Fruit fly (Drosophila melanogaster) whole organism, embryonic: ENCODE measurements around the gene ckd.

Experiments
- ATbp ChIP-seq: fragments of 200-800 bp; sonication (Bioruptor generic); optimal IDR thresholded peaks from 2 replicates; lab custom pipeline; 2017; ENCODE audit warnings: missing biosample characterization, mild to moderate bottlenecking, missing genetic modification characterization, missing genetic modification reagents
- Bgb ChIP-seq: fragments of 200-800 bp; sonication (Bioruptor generic); IDR thresholded peaks from 2 replicates; pipeline ENCODE4 v1.3.6; 2022; ENCODE audit warnings: missing biosample characterization, missing genetic modification characterization; ENCODE audit not compliant: partially characterized antibody
- CG10209 ChIP-seq: fragments of 200-800 bp; sonication (Bioruptor generic); optimal IDR thresholded peaks from 3 replicates; lab custom pipeline; 2017; ENCODE audit warnings: missing biosample characterization, mild to moderate bottlenecking, missing genetic modification characterization, missing genetic modification reagents
- CG10267 ChIP-seq: fragments of 200-800 bp; sonication (Bioruptor generic); optimal IDR thresholded peaks from 2 replicates; lab custom pipeline; 2018; ENCODE audit warnings: missing biosample characterization, mild to moderate bottlenecking, missing genetic modification characterization, moderate library complexity
- CG10366 ChIP-seq: fragments of 200-800 bp; sonication (Bioruptor generic); IDR thresholded peaks from 2 replicates; pipeline ENCODE4 v1.3.6; 2022; ENCODE audit warnings: missing biosample characterization, missing genetic modification characterization
- CG10462 ChIP-seq: fragments of 200-800 bp; sonication (Bioruptor generic); optimal IDR thresholded peaks from 2 replicates; lab custom pipeline; 2016; ENCODE audit warnings: missing biosample characterization, missing genetic modification characterization
- CG13424 ChIP-seq: fragments of 200-800 bp; sonication (Bioruptor generic); optimal IDR thresholded peaks from 2 replicates; lab custom pipeline; 2019; ENCODE audit warnings: missing biosample characterization, mild to moderate bottlenecking, missing genetic modification characterization, moderate library complexity
- CG14441 ChIP-seq: fragments of 200-800 bp; sonication (Bioruptor generic); IDR thresholded peaks from 2 replicates; pipeline ENCODE4 v1.3.6; 2022; ENCODE audit warnings: missing biosample characterization, missing genetic modification characterization
- CG15011 ChIP-seq: fragments of 200-800 bp; sonication (Bioruptor generic); optimal IDR thresholded peaks from 3 replicates; lab custom pipeline; 2018; ENCODE audit warnings: missing biosample characterization, mild to moderate bottlenecking, missing genetic modification characterization
- CG15269 ChIP-seq: fragments of 200-800 bp; sonication (Bioruptor generic); optimal IDR thresholded peaks from 2 replicates; lab custom pipeline; 2018; ENCODE audit warnings: missing biosample characterization, mild to moderate bottlenecking, missing genetic modification characterization, moderate library complexity
- CG15601 ChIP-seq: fragments of 200-800 bp; sonication (Bioruptor generic); optimal IDR thresholded peaks from 3 replicates; lab custom pipeline; 2019; ENCODE audit warnings: missing biosample characterization, mild to moderate bottlenecking, missing genetic modification characterization, moderate library complexity
- CG16863 ChIP-seq: fragments of 200-800 bp; sonication (Bioruptor generic); optimal IDR thresholded peaks from 3 replicates; lab custom pipeline; 2016; ENCODE audit warnings: missing biosample characterization, missing genetic modification characterization
- CG2678 ChIP-seq: fragments of 200-800 bp; sonication (Bioruptor generic); optimal IDR thresholded peaks from 3 replicates; lab custom pipeline; 2019; ENCODE audit warnings: missing biosample characterization, mild to moderate bottlenecking, missing genetic modification characterization, moderate library complexity
- CG4360 ChIP-seq: fragments of 200-800 bp; sonication (Bioruptor generic); IDR thresholded peaks from 2 replicates; pipeline ENCODE4 v1.3.6; 2022; ENCODE audit warnings: missing biosample characterization, missing genetic modification characterization
- CG8388 ChIP-seq: fragments of 200-800 bp; sonication (Bioruptor generic); optimal IDR thresholded peaks from 2 replicates; lab custom pipeline; 2019; ENCODE audit warnings: missing biosample characterization, mild to moderate bottlenecking, missing genetic modification characterization, moderate library complexity
- CG8924 ChIP-seq: fragments of 200-800 bp; optimal IDR thresholded peaks from 3 replicates; lab custom pipeline; 2019; ENCODE audit warnings: missing biosample characterization, mild to moderate bottlenecking, missing genetic modification characterization, moderate library complexity
- CoRest ChIP-seq: fragments of 200-800 bp; sonication (Bioruptor generic); optimal IDR thresholded peaks from 3 replicates; lab custom pipeline; 2018; ENCODE audit warnings: missing biosample characterization, mild to moderate bottlenecking, missing genetic modification characterization, moderate library complexity
- Dek ChIP-seq: fragments of 200-800 bp; sonication (Bioruptor generic); optimal IDR thresholded peaks from 3 replicates; lab custom pipeline; 2019; ENCODE audit warnings: missing biosample characterization, mild to moderate bottlenecking, missing genetic modification characterization, moderate library complexity
- Dref ChIP-seq: fragments of 200-800 bp; sonication (Bioruptor generic); IDR thresholded peaks from 2 replicates; pipeline ENCODE4 v1.3.6; 2022; ENCODE audit warnings: missing biosample characterization, missing genetic modification characterization
- Drgx ChIP-seq: fragments of 200-800 bp; sonication (Bioruptor generic); IDR thresholded peaks from 2 replicates; pipeline ENCODE4 v1.3.6; 2022; ENCODE audit warnings: missing biosample characterization, missing genetic modification characterization
- Ets65A ChIP-seq: fragments of 200-800 bp; sonication (Bioruptor generic); peaks from one replicate; lab custom pipeline; 2016; ENCODE audit warnings: missing biosample characterization, missing genetic modification characterization
- Hr51 ChIP-seq, 2 experiments: fragments of 200-800 bp; sonication (Bioruptor generic); optimal IDR thresholded peaks; 2 replicates in 1 of 2; 3 replicates in 1 of 2; lab custom pipeline; 2016 to 2018; ENCODE audit warnings: missing biosample characterization in 2 of 2, missing genetic modification characterization in 2 of 2, mild to moderate bottlenecking in 1 of 2, moderate library complexity in 1 of 2
- Hr78 ChIP-seq, 2 experiments: fragments of 200-800 bp in 1 of 2; fragments of >200 bp in 1 of 2; sonication (Bioruptor generic) in 1 of 2; optimal IDR thresholded peaks; 2 replicates each; lab custom pipeline; 2017 to 2019; ENCODE audit warnings: missing biosample characterization in 2 of 2, missing genetic modification characterization in 2 of 2, mild to moderate bottlenecking in 1 of 2, moderate library complexity in 1 of 2
- Kr ChIP-seq: fragments of 200-800 bp; sonication (Bioruptor generic); optimal IDR thresholded peaks from 2 replicates; lab custom pipeline; 2017; ENCODE audit warnings: missing biosample characterization, mild to moderate bottlenecking, missing genetic modification characterization
- Med ChIP-seq: fragments of 200-800 bp; sonication (Bioruptor generic); peaks from one replicate; lab custom pipeline; 2016; ENCODE audit warnings: missing biosample characterization, missing genetic modification characterization, mild to moderate bottlenecking, inconsistent platforms, moderate library complexity
- Ptx1 ChIP-seq: fragments of 200-800 bp; sonication (Bioruptor generic); IDR thresholded peaks from 2 replicates; pipeline ENCODE4 v1.3.6; 2022; ENCODE audit warnings: missing biosample characterization, missing genetic modification characterization
- Ssrp ChIP-seq: fragments of 200-800 bp; sonication (Bioruptor generic); optimal IDR thresholded peaks from 2 replicates; lab custom pipeline; 2018; ENCODE audit warnings: missing biosample characterization, mild to moderate bottlenecking, missing genetic modification characterization, moderate library complexity
- Xbp1 ChIP-seq: fragments of 200-800 bp; sonication (Bioruptor generic); optimal IDR thresholded peaks from 3 replicates; lab custom pipeline; 2016; ENCODE audit warnings: missing biosample characterization, mild to moderate bottlenecking, missing genetic modification characterization
- az2 ChIP-seq: fragments of 200-800 bp; sonication (Bioruptor generic); optimal IDR thresholded peaks from 3 replicates; lab custom pipeline; 2016; ENCODE audit warnings: missing biosample characterization, missing genetic modification characterization
- bab2 ChIP-seq: fragments of 200-800 bp; sonication (Bioruptor generic); optimal IDR thresholded peaks from 2 replicates; lab custom pipeline; 2016; ENCODE audit warnings: missing biosample characterization, missing genetic modification characterization
- bsh ChIP-seq, 2 experiments: fragments of 200-800 bp; sonication (Bioruptor generic); optimal IDR thresholded peaks; 2 replicates each; lab custom pipeline; 2017 to 2018; ENCODE audit warnings: mild to moderate bottlenecking in 2 of 2, missing biosample characterization in 2 of 2, missing genetic modification characterization in 2 of 2, moderate library complexity in 1 of 2
- ci ChIP-seq: fragments of 200-800 bp; sonication (Bioruptor generic); IDR thresholded peaks from 3 replicates; pipeline ENCODE4 v1.3.6; 2022; ENCODE audit warnings: missing biosample characterization, missing genetic modification characterization
- dimm ChIP-seq: fragments of 200-800 bp; sonication (Bioruptor generic); IDR thresholded peaks from 2 replicates; pipeline ENCODE4 v1.3.6; 2022; ENCODE audit warnings: missing biosample characterization, missing genetic modification characterization
- dmrt99B ChIP-seq: fragments of 200-800 bp; sonication (Bioruptor generic); optimal IDR thresholded peaks from 2 replicates; lab custom pipeline; 2018; ENCODE audit warnings: missing biosample characterization, mild to moderate bottlenecking, missing genetic modification characterization, moderate library complexity
- dysf ChIP-seq: fragments of 200-800 bp; sonication (Bioruptor generic); IDR thresholded peaks from 3 replicates; pipeline ENCODE4 v1.3.6; 2022; ENCODE audit warnings: missing biosample characterization, missing genetic modification characterization
- exex ChIP-seq: fragments of 200-800 bp; sonication (Bioruptor generic); optimal IDR thresholded peaks from 4 replicates; lab custom pipeline; 2018; ENCODE audit warnings: missing biosample characterization, mild to moderate bottlenecking, missing genetic modification characterization, moderate library complexity
- fd96Cb ChIP-seq: fragments of 200-800 bp; sonication (Bioruptor generic); optimal IDR thresholded peaks from 2 replicates; lab custom pipeline; 2018; ENCODE audit warnings: missing biosample characterization, mild to moderate bottlenecking, missing genetic modification characterization, moderate library complexity
- ham ChIP-seq: fragments of 200-800 bp; sonication (Bioruptor generic); IDR thresholded peaks from 2 replicates; pipeline ENCODE4 v1.3.6; 2022; ENCODE audit warnings: missing biosample characterization, missing genetic modification characterization
- hkb ChIP-seq, 2 experiments: fragments of 200-800 bp in 1 of 2; fragments of >200 bp in 1 of 2; sonication (Bioruptor generic) in 1 of 2; IDR thresholded peaks in 1 of 2; optimal IDR thresholded peaks in 1 of 2; 2 replicates each; pipeline versions ENCODE4 v1.3.6 to Lab custom; 2017 to 2022; ENCODE audit warnings: missing biosample characterization in 1 of 2, missing genetic modification characterization in 1 of 2
- phol ChIP-seq: fragments of 200-800 bp; sonication (Bioruptor generic); optimal IDR thresholded peaks from 3 replicates; lab custom pipeline; 2018; ENCODE audit warnings: missing biosample characterization, mild to moderate bottlenecking, missing genetic modification characterization, moderate library complexity
- pnt ChIP-seq: fragments of 200-800 bp; sonication (Bioruptor generic); optimal IDR thresholded peaks from 3 replicates; lab custom pipeline; 2016; ENCODE audit warnings: missing biosample characterization, missing genetic modification characterization
- rib ChIP-seq: fragments of 200-800 bp; sonication (Bioruptor generic); IDR thresholded peaks from 2 replicates; pipeline ENCODE4 v1.3.6; 2022; ENCODE audit warnings: missing biosample characterization, missing genetic modification characterization
- schlank ChIP-seq: fragments of 200-800 bp; sonication (Bioruptor generic); optimal IDR thresholded peaks from 2 replicates; lab custom pipeline; 2018; ENCODE audit warnings: missing biosample characterization, mild to moderate bottlenecking, missing genetic modification characterization
- seq ChIP-seq: fragments of 200-800 bp; sonication (Bioruptor generic); IDR thresholded peaks from 2 replicates; pipeline ENCODE4 v1.3.6; 2022; ENCODE audit warnings: missing biosample characterization, missing genetic modification characterization
- sug ChIP-seq: fragments of 200-800 bp; optimal IDR thresholded peaks from 2 replicates; lab custom pipeline; 2019; ENCODE audit warnings: missing biosample characterization, mild to moderate bottlenecking, missing genetic modification characterization, moderate library complexity
- trem ChIP-seq: fragments of 200-800 bp; optimal IDR thresholded peaks from 3 replicates; lab custom pipeline; 2019; ENCODE audit warnings: missing biosample characterization, mild to moderate bottlenecking, missing genetic modification characterization, moderate library complexity
- twi ChIP-seq: fragments of 200-800 bp; optimal IDR thresholded peaks from 2 replicates; lab custom pipeline; 2019; ENCODE audit warnings: missing biosample characterization, mild to moderate bottlenecking, missing genetic modification characterization, moderate library complexity

ckd gene

dm6 chr3L:3240597-3241367 lies 16.9 kb upstream of the ckd start:
- peak; percentile 84 for TF ChIP-seq Drgx (GFP tag; lab: Robert Waterston, UW)
- TF ChIP-seq CG10366: peak; percentile 41; the same call in 1 of the 2 replicates
- peak; percentile 56 for TF ChIP-seq Med (GFP tag; lab: Kevin White, UChicago)
- TF ChIP-seq CG16863 (GFP tag; lab: Kevin White, UChicago): no peak
- TF ChIP-seq Xbp1: peak; percentile 12
- no peak for TF ChIP-seq rib (GFP tag; lab: Robert Waterston, UW)
- peak; percentile 56 for TF ChIP-seq Ssrp
- TF ChIP-seq CG8388 (GFP tag; lab: Kevin White, UChicago): peak; percentile 30
- TF ChIP-seq dmrt99B (tag; lab: Kevin White, UChicago): peak; percentile 77
- TF ChIP-seq CG2678 (tag; lab: Kevin White, UChicago): peak; percentile 30
- peak; percentile 5 for TF ChIP-seq CG10267 (tag; lab: Kevin White, UChicago)
- TF ChIP-seq dysf (GFP tag; lab: Robert Waterston, UW): 0 out of 3 replicates have a peak, but pooled peaks have one; percentile 25
- TF ChIP-seq fd96Cb: peak; percentile 38
- TF ChIP-seq ci (GFP tag; lab: Robert Waterston, UW): 0 out of 3 replicates have a peak, but pooled peaks have one; percentile 43
- peak; percentile 40 for TF ChIP-seq CG13424 (tag; lab: Kevin White, UChicago)
- no peak for TF ChIP-seq ham (GFP tag; lab: Robert Waterston, UW)
- no peak for TF ChIP-seq Dek
- TF ChIP-seq pnt (GFP tag; lab: Kevin White, UChicago): no peak
- no peak for TF ChIP-seq CG15011 (GFP tag; lab: Kevin White, UChicago)
- TF ChIP-seq CG15269 (tag; lab: Kevin White, UChicago): peak; percentile 49
- TF ChIP-seq CG8924 (tag; lab: Kevin White, UChicago): peak; percentile 25
- TF ChIP-seq CG10462 (GFP tag; lab: Kevin White, UChicago): no peak
- TF ChIP-seq bsh (GFP tag; optimal IDR thresholded peaks at IDR 0.05; lab: Kevin White, UChicago): peak; percentile 66 to 92
- no peak for TF ChIP-seq schlank
- TF ChIP-seq Ets65A (GFP tag; lab: Kevin White, UChicago): peak; percentile 25
- TF ChIP-seq dimm (GFP tag; lab: Robert Waterston, UW): peak; percentile 6; the same call in 1 of the 2 replicates
- TF ChIP-seq Hr51 (GFP tag; optimal IDR thresholded peaks at IDR 0.05; lab: Kevin White, UChicago): peak in 1 of 2 experiments; percentile 65
- TF ChIP-seq CG14441: peak; percentile 18; the same call in 1 of the 2 replicates
- no peak for TF ChIP-seq Bgb (GFP tag; lab: Robert Waterston, UW)
- 0 out of 2 replicates have a peak, but pooled peaks have one; percentile 11 for TF ChIP-seq Ptx1 (GFP tag; lab: Robert Waterston, UW)
- peak; percentile 50 for TF ChIP-seq CoRest (tag; lab: Kevin White, UChicago)
- no peak for TF ChIP-seq bab2 (GFP tag; lab: Kevin White, UChicago)
- no peak for TF ChIP-seq Kr (GFP tag; lab: Kevin White, UChicago)
- no peak for TF ChIP-seq CG4360 (GFP tag; lab: Robert Waterston, UW)
- TF ChIP-seq trem: peak; percentile 17
- TF ChIP-seq ATbp: peak; percentile 21
- TF ChIP-seq CG15601 (tag; lab: Kevin White, UChicago): peak; percentile 36
- TF ChIP-seq sug (tag; lab: Kevin White, UChicago): no peak
- peak; percentile 8 for TF ChIP-seq twi (tag; lab: Kevin White, UChicago)
- peak; percentile 12 for TF ChIP-seq CG10209 (GFP tag; lab: Kevin White, UChicago)
- peak in 1 of 2 experiments; percentile 38 for TF ChIP-seq Hr78 (GFP tag; optimal IDR thresholded peaks at IDR 0.05; lab: Kevin White, UChicago)
- TF ChIP-seq phol: peak; percentile 34
- no peak for TF ChIP-seq hkb (optimal IDR thresholded peaks at IDR 0.05; lab: Kevin White, UChicago)
- 0 out of 2 replicates have a peak, but pooled peaks have one; percentile 19 for TF ChIP-seq hkb (GFP tag; IDR thresholded peaks at IDR 0.05; lab: Robert Waterston, UW)
- no peak for TF ChIP-seq exex (tag; lab: Kevin White, UChicago)
- TF ChIP-seq az2: peak; percentile 29
- 0 out of 2 replicates have a peak, but pooled peaks have one; percentile 30 for TF ChIP-seq seq (GFP tag; lab: Robert Waterston, UW)
- no peak for TF ChIP-seq Dref
